Worm (Caenorhabditis elegans) whole organism, L4/young adult: Measurements from ENCODE around the gene W01C8.5.

Experiments used
- W03F9.2 ChIP-seq: fragments of 150-350 bp; optimal IDR thresholded peaks from 2 replicates; lab custom pipeline; 2014; ENCODE audit warnings: missing biosample characterization, missing genetic modification characterization
- dao-5 ChIP-seq: sonication (generic microtip); optimal IDR thresholded peaks from 2 replicates; lab custom pipeline; 2016; ENCODE audit warnings: missing genotype, missing genetic modification characterization, moderate library complexity, missing compliant biosample characterization
- him-1 ChIP-seq: sonication (generic microtip); optimal IDR thresholded peaks from 2 replicates; lab custom pipeline; 2016; ENCODE audit warnings: missing genotype, missing genetic modification reagents, missing genetic modification characterization, missing compliant biosample characterization

Gene W01C8.5

DNA sequence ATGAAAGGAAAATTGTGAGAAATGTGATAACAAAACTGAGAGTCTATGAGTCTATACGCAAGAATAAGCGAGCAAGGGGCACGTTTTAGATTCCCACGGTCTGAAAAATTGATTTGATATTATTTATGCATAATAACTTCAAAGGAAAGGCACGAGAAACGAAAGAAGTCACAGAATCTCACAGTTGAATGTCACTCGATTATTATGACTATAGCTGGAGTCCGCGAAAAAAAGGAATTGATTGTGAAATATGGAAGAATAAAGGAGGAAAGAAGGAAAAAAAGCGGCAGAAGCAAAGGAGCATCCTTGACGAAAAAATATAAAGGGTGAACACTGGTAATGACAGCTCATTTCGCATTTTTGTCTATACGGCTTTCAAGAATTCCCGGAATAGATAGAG lies 13.5 kb upstream of the W01C8.5 start, which contains the start of gene cat-1:
Gene cat-1, minus strand, starts transcription at position 101 of the 400 bp plus-strand sequence.
- TF ChIP-seq W03F9.2 (tag; lab: Kevin White, UChicago) (no peak), him-1 (tag; lab: Kevin White, UChicago) (no peak), dao-5 (tag; lab: Kevin White, UChicago) (no peak)

DNA sequence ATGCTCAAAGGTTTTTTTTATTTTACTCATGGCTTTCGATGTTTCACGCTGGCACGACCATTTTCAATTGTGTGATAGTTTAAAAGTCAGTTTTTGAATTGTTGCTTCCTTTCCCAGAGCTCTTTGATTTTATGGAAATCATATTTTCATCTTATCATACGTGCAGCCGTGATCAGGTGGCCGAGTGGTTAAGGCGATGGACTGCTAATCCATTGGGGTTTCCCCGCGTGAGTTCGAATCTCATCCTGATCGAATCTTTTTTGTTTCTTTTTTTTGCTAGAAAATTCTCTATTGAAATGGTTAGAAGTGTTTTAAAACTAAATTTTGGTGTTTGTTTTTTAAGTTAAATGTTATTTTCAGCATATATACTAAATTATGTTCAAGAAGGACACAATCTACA lies 12.1 kb upstream of the W01C8.5 start:
- TF ChIP-seq W03F9.2 (tag; lab: Kevin White, UChicago), result no peak
- TF ChIP-seq him-1 (tag; lab: Kevin White, UChicago), result no peak
- TF ChIP-seq dao-5 (tag; lab: Kevin White, UChicago), result no peak

DNA sequence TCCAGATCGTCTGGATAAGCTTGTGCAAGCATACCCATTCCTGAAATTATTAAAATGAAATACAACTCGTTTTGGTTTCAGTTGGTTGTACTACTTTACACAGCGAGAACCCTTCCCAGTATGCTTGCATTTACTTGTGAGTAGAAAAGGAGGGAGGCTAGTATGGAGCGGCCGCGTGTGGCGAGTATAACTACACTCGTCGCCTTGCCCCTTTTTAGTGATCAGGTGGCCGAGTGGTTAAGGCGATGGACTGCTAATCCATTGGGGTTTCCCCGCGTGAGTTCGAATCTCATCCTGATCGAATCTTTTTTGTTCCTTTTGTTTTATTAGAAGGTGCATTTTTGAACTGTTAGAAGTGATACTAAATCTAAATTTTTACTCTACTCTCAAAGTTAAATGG lies 10.7 kb upstream of the W01C8.5 start:
- TF ChIP-seq him-1 (tag; lab: Kevin White, UChicago) (no peak), dao-5 (tag; lab: Kevin White, UChicago) (peak; percentile 58), W03F9.2 (tag; lab: Kevin White, UChicago) (no peak)

DNA sequence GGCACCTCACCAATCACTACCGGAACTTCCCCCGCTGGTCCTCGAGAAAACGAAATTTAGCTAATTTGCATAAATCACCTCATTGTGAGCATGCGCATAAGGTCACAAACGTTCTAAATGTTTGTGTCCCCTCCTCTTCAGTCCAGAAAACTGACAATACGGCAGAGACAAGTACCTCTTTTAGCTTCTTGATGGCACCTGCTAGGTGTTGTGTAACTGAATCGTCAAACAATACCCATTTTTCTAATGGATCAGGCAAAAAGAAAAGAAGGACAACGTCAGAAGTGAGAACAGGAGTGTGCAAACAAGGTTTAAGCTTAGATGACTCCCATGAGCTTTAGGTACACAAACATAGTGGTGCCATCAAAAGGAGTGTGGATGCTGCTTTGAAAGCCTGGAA lies 2.4 kb upstream of the W01C8.5 start:
- no peak for TF ChIP-seq W03F9.2 (tag; lab: Kevin White, UChicago)
- no peak for TF ChIP-seq dao-5 (tag; lab: Kevin White, UChicago)
- no peak for TF ChIP-seq him-1 (tag; lab: Kevin White, UChicago)

DNA sequence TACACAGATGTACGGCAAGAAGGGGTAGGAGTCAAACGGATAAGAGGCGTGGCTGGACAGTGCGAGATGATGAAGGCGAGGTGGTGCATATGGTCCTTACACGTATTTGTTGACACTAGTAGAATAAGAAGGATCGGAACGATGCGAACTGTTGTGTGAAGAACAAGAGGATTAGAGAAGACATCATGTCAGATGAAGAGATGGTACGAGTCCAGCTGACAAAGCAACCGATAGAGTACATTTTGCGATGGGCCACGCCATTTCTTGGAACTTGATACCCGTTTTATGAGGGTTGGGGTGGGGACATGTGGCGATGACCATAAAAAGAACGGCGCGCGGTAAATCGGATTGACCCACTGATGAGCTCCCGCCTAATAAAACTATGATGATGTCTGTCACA lies 1.3 kb upstream of the W01C8.5 start:
- TF ChIP-seq dao-5 (tag; lab: Kevin White, UChicago), result no peak
- TF ChIP-seq W03F9.2 (tag; lab: Kevin White, UChicago), result no peak
- no peak for TF ChIP-seq him-1 (tag; lab: Kevin White, UChicago)

DNA sequence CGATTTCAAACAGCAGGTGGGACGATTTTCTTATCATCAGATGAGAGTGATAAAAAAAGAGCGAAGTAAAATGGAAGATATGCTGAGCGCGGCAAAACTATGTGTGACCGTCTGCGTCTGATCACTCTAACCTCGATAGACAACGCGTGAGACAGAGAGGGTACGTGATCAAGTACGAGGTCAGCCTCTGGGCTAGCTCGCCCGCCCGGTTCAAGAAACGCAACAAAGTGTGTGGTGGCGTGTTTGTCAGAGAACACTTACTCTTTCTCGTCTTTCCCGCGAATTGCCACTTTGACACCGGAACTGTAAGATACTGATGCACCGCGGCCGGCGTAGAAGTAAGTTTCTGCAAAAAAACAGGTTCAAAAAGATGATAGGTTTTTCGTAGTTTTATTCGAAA lies 911 bp downstream of the W01C8.5 start:
- TF ChIP-seq him-1 (tag; lab: Kevin White, UChicago) (no peak), dao-5 (tag; lab: Kevin White, UChicago) (no peak), W03F9.2 (tag; lab: Kevin White, UChicago) (no peak)

- TF ChIP-seq W03F9.2 (tag; lab: Kevin White, UChicago) (no peak), dao-5 (tag; lab: Kevin White, UChicago) (no peak), him-1 (tag; lab: Kevin White, UChicago) (no peak)
Observed at ce11 chrX:5695416-5695815, 1.7 kb downstream of the W01C8.5 start.

ce11 chrX:5692099-5692498 lies 5.0 kb downstream of the W01C8.5 start, which contains the start of gene W01C8.1:
Gene W01C8.1, plus strand, starts transcription at chrX:5692399.
- TF ChIP-seq W03F9.2 (tag; lab: Kevin White, UChicago) (no peak), dao-5 (tag; lab: Kevin White, UChicago) (no peak), him-1 (tag; lab: Kevin White, UChicago) (no peak)

DNA sequence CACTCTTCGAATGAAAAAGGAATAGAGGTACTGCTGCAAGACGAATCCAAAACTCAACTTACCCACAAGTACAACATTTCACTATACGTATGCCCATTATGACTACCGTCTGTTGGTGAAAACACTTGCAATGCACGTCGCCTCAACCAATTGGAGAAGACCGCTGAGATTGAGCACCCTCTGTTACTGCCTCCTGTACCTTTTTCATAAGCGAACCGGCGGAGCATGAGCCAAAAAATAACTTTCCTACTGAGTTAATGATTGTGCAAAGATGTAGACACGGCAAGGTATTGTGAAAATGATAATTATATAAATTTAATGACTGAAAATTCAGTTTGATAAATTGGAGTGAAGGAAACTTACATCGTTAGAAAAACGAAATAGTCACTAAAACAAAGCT lies 8.0 kb downstream of the W01C8.5 start:
- TF ChIP-seq dao-5 (tag; lab: Kevin White, UChicago) (no peak), him-1 (tag; lab: Kevin White, UChicago) (no peak), W03F9.2 (tag; lab: Kevin White, UChicago) (no peak)

ce11 chrX:5686065-5686464 lies 11.0 kb downstream of the W01C8.5 start, which contains the start of gene set-20:
Gene set-20, minus strand, starts transcription at chrX:5686158.
- TF ChIP-seq dao-5 (tag; lab: Kevin White, UChicago) (no peak), him-1 (tag; lab: Kevin White, UChicago) (no peak), W03F9.2 (tag; lab: Kevin White, UChicago) (no peak)

DNA sequence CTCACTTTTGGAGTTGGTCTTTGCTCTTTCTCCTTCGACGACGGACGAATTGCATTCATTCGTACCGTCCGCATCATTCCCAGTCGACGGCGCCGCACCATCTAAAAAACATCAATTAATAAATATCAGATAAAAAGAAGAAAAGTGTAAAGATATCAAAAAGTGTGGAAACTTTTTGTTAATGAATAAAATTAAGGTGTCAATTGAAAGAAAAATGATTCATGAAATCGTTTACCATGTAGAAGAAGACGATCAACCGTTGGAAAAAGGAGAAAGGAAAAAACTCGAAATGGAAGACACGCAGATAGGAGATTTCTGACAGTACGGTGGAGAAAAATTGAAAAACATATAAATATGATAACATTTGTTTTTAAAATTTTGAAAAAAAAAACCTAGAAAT lies 17.0 kb downstream of the W01C8.5 start, which contains the start of gene set-19:
Gene set-19, minus strand, starts transcription at position 101 of the 400 bp plus-strand sequence.
- TF ChIP-seq dao-5 (tag; lab: Kevin White, UChicago), result no peak

ce11 chrX:5672615-5673014 lies 24.5 kb downstream of the W01C8.5 start:
- TF ChIP-seq W03F9.2 (tag; lab: Kevin White, UChicago) (no peak), him-1 (tag; lab: Kevin White, UChicago) (no peak), dao-5 (tag; lab: Kevin White, UChicago) (no peak)

DNA sequence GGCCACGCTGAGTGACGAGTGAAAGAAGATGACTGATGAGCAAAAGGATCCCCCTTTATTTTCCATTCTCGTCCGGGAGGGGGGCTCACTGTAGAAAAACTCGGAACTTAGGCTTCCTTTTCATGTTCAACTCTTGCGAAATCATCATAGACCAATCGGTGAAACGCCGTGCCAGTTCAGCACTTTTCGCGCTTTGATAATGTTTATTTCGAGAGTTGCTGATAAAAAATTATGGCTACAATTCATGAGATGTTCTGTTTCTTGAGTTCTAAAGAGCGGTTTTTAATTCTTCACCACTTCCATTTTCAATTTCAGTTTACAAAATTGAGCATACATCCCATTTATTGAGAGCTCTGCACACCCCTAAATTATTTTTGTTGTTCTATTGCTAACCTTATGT lies 26.3 kb downstream of the W01C8.5 start:
- no peak for TF ChIP-seq dao-5 (tag; lab: Kevin White, UChicago)
- TF ChIP-seq W03F9.2 (tag; lab: Kevin White, UChicago), result no peak

- no peak for TF ChIP-seq W03F9.2 (tag; lab: Kevin White, UChicago)
- no peak for TF ChIP-seq dao-5 (tag; lab: Kevin White, UChicago)
- TF ChIP-seq him-1 (tag; lab: Kevin White, UChicago), result no peak
Observed at ce11 chrX:5669733-5670132, 27.4 kb downstream of the W01C8.5 start.

- no peak for TF ChIP-seq him-1 (tag; lab: Kevin White, UChicago)
- no peak for TF ChIP-seq W03F9.2 (tag; lab: Kevin White, UChicago)
- TF ChIP-seq dao-5 (tag; lab: Kevin White, UChicago), result no peak
Observed at ce11 chrX:5663537-5663936, 33.6 kb downstream of the W01C8.5 start, which contains the start of gene egl-13. Gene egl-13, plus strand, starts transcription at chrX:5663837.
